Fruit fly (Drosophila melanogaster) whole organism, embryonic: Measurements from ENCODE around the gene Act79B.

Source experiments
- Adf1 ChIP-seq: fragments of 200-800 bp; sonication (Bioruptor generic); IDR thresholded peaks from 2 replicates; pipeline ENCODE4 v1.3.6; 2022; ENCODE audit warnings: missing biosample characterization, missing genetic modification characterization
- BEAF-32 ChIP-seq: fragments of 200-800 bp; sonication (Bioruptor generic); optimal IDR thresholded peaks from 3 replicates; lab custom pipeline; 2017; ENCODE audit warnings: missing biosample characterization, missing genetic modification characterization, mild to moderate bottlenecking, moderate library complexity, missing genetic modification reagents
- CG10431 ChIP-seq: fragments of 200-800 bp; sonication (Bioruptor generic); optimal IDR thresholded peaks from 3 replicates; lab custom pipeline; 2018; ENCODE audit warnings: missing biosample characterization, mild to moderate bottlenecking, missing genetic modification characterization
- CG10959 ChIP-seq: fragments of 200-800 bp; sonication (Bioruptor generic); IDR thresholded peaks from 2 replicates; pipeline ENCODE4 v1.3.6; 2022; ENCODE audit warnings: missing biosample characterization, missing genetic modification characterization
- CG11456 ChIP-seq: fragments of 200-800 bp; sonication (Bioruptor generic); IDR thresholded peaks from 3 replicates; pipeline ENCODE4 v1.3.6; 2022; ENCODE audit warnings: missing biosample characterization, missing genetic modification characterization
- CG1233 ChIP-seq: fragments of 200-800 bp; sonication (Bioruptor generic); optimal IDR thresholded peaks from 4 replicates; lab custom pipeline; 2018; ENCODE audit warnings: missing biosample characterization, mild to moderate bottlenecking, missing genetic modification characterization
- CG13296 ChIP-seq: fragments of 200-800 bp; sonication (Bioruptor generic); optimal IDR thresholded peaks from 3 replicates; lab custom pipeline; 2018; ENCODE audit warnings: missing biosample characterization, mild to moderate bottlenecking, missing genetic modification characterization
- CG13424 ChIP-seq: fragments of 200-800 bp; sonication (Bioruptor generic); optimal IDR thresholded peaks from 2 replicates; lab custom pipeline; 2019; ENCODE audit warnings: missing biosample characterization, mild to moderate bottlenecking, missing genetic modification characterization, moderate library complexity
- CG18011 ChIP-seq: fragments of 200-800 bp; sonication (Bioruptor generic); optimal IDR thresholded peaks from 2 replicates; lab custom pipeline; 2017; ENCODE audit warnings: missing biosample characterization, missing genetic modification characterization, mild to moderate bottlenecking, moderate library complexity, missing genotype
- CG3407 ChIP-seq: fragments of 200-800 bp; sonication (Bioruptor generic); optimal IDR thresholded peaks from 2 replicates; lab custom pipeline; 2018; ENCODE audit warnings: missing biosample characterization, mild to moderate bottlenecking, missing genetic modification characterization
- CG34376 ChIP-seq: fragments of 200-800 bp; sonication (Bioruptor generic); optimal IDR thresholded peaks from 2 replicates; lab custom pipeline; 2018; ENCODE audit warnings: missing biosample characterization, mild to moderate bottlenecking, missing genetic modification characterization
- CG3847 ChIP-seq: fragments of 200-800 bp; sonication (Bioruptor generic); IDR thresholded peaks from 2 replicates; pipeline ENCODE4 v1.3.6; 2022; ENCODE audit warnings: missing biosample characterization, missing genetic modification characterization
- CG3995 ChIP-seq: fragments of 200-800 bp; sonication (Bioruptor generic); optimal IDR thresholded peaks from 3 replicates; lab custom pipeline; 2016; ENCODE audit warnings: missing biosample characterization, missing genetic modification characterization
- CG42726 ChIP-seq: fragments of 200-800 bp; sonication (Bioruptor generic); IDR thresholded peaks from 2 replicates; pipeline ENCODE4 v1.3.6; 2022; ENCODE audit warnings: missing biosample characterization, missing genetic modification characterization; ENCODE audit not compliant: partially characterized antibody
- CG4282 ChIP-seq: fragments of 200-800 bp; sonication (Bioruptor generic); optimal IDR thresholded peaks from 2 replicates; lab custom pipeline; 2016; ENCODE audit warnings: missing biosample characterization, missing genetic modification characterization
- CG6175 ChIP-seq: fragments of 200-800 bp; sonication (Bioruptor generic); IDR thresholded peaks from 3 replicates; pipeline ENCODE4 v1.3.6; 2022; ENCODE audit warnings: missing biosample characterization, missing genetic modification characterization
- CG8388 ChIP-seq: fragments of 200-800 bp; sonication (Bioruptor generic); optimal IDR thresholded peaks from 2 replicates; lab custom pipeline; 2019; ENCODE audit warnings: missing biosample characterization, mild to moderate bottlenecking, missing genetic modification characterization, moderate library complexity
- CrebB ChIP-seq: fragments of 200-800 bp; sonication (Bioruptor generic); optimal IDR thresholded peaks from 3 replicates; lab custom pipeline; 2018; ENCODE audit warnings: missing biosample characterization, mild to moderate bottlenecking, missing genetic modification characterization
- Dek ChIP-seq: fragments of 200-800 bp; sonication (Bioruptor generic); optimal IDR thresholded peaks from 3 replicates; lab custom pipeline; 2019; ENCODE audit warnings: missing biosample characterization, mild to moderate bottlenecking, missing genetic modification characterization, moderate library complexity
- Dip3 ChIP-seq: fragments of 200-800 bp; sonication (Bioruptor generic); optimal IDR thresholded peaks from 3 replicates; lab custom pipeline; 2016; ENCODE audit warnings: missing biosample characterization, missing genetic modification characterization
- Dp ChIP-seq: fragments of 200-800 bp; sonication (Bioruptor generic); optimal IDR thresholded peaks from 2 replicates; lab custom pipeline; 2018; ENCODE audit warnings: missing biosample characterization, mild to moderate bottlenecking, missing genetic modification characterization, moderate library complexity
- Elba2 ChIP-seq: fragments of 200-800 bp; sonication (Bioruptor generic); optimal IDR thresholded peaks from 3 replicates; lab custom pipeline; 2016; ENCODE audit warnings: missing biosample characterization, missing genetic modification characterization
- H15 ChIP-seq: fragments of 200-800 bp; sonication (Bioruptor generic); IDR thresholded peaks from 3 replicates; pipeline ENCODE4 v1.3.6; 2022; ENCODE audit warnings: missing biosample characterization, missing genetic modification characterization
- Hey ChIP-seq: fragments of 200-800 bp; sonication (Bioruptor generic); optimal IDR thresholded peaks from 3 replicates; lab custom pipeline; 2018; ENCODE audit warnings: missing biosample characterization, mild to moderate bottlenecking, missing genetic modification characterization
- Hr3 ChIP-seq: fragments of 200-800 bp; sonication (Bioruptor generic); optimal IDR thresholded peaks from 3 replicates; lab custom pipeline; 2016; ENCODE audit warnings: missing biosample characterization, missing genetic modification characterization
- Myb ChIP-seq: fragments of 200-800 bp; sonication (Bioruptor generic); optimal IDR thresholded peaks from 2 replicates; lab custom pipeline; 2016; ENCODE audit warnings: missing biosample characterization, missing genetic modification characterization
- Nf-YB ChIP-seq: fragments of 200-800 bp; sonication (Bioruptor generic); optimal IDR thresholded peaks from 3 replicates; lab custom pipeline; 2019; ENCODE audit warnings: missing biosample characterization, mild to moderate bottlenecking, missing genetic modification characterization, moderate library complexity
- Opbp ChIP-seq: fragments of 200-800 bp; sonication (Bioruptor generic); IDR thresholded peaks from 3 replicates; pipeline ENCODE4 v1.3.6; 2022; ENCODE audit warnings: missing biosample characterization, missing genetic modification characterization; ENCODE audit not compliant: partially characterized antibody
- Scr ChIP-seq: fragments of 200-800 bp; sonication (Bioruptor generic); IDR thresholded peaks from 2 replicates; pipeline ENCODE4 v1.3.6; 2022; ENCODE audit warnings: missing biosample characterization, missing genetic modification characterization; ENCODE audit not compliant: partially characterized antibody
- Spps ChIP-seq: fragments of 200-800 bp; sonication (Bioruptor generic); optimal IDR thresholded peaks from 2 replicates; lab custom pipeline; 2018; ENCODE audit warnings: missing biosample characterization, mild to moderate bottlenecking, missing genetic modification characterization
- TFAM ChIP-seq: fragments of 200-800 bp; sonication (Bioruptor generic); optimal IDR thresholded peaks from 2 replicates; lab custom pipeline; 2017; ENCODE audit warnings: missing biosample characterization, missing genetic modification characterization, inconsistent platforms
- YL-1 ChIP-seq: fragments of 200-800 bp; sonication (Bioruptor generic); optimal IDR thresholded peaks from 3 replicates; lab custom pipeline; 2017; ENCODE audit warnings: missing biosample characterization, mild to moderate bottlenecking, missing genetic modification characterization
- ase ChIP-seq: fragments of 200-800 bp; sonication (Bioruptor generic); IDR thresholded peaks from 3 replicates; pipeline ENCODE4 v1.3.6; 2022; ENCODE audit warnings: missing biosample characterization, missing genetic modification characterization
- br ChIP-seq: fragments of >200 bp; optimal IDR thresholded peaks from 2 replicates; lab custom pipeline; 2017
- chm ChIP-seq: fragments of 200-800 bp; sonication (Bioruptor generic); IDR thresholded peaks from 2 replicates; pipeline ENCODE4 v1.3.6; 2022; ENCODE audit warnings: missing biosample characterization, missing genetic modification characterization
- dm ChIP-seq: fragments of 200-800 bp; sonication (Bioruptor generic); optimal IDR thresholded peaks from 3 replicates; lab custom pipeline; 2016; ENCODE audit warnings: missing biosample characterization, missing genetic modification characterization
- ems ChIP-seq: fragments of 200-800 bp; sonication (Bioruptor generic); optimal IDR thresholded peaks from 3 replicates; lab custom pipeline; 2016; ENCODE audit warnings: missing biosample characterization, missing genetic modification characterization
- fd3F ChIP-seq: fragments of 200-800 bp; sonication (Bioruptor generic); optimal IDR thresholded peaks from 2 replicates; lab custom pipeline; 2018; ENCODE audit warnings: missing biosample characterization, mild to moderate bottlenecking, missing genetic modification characterization, moderate library complexity
- gce ChIP-seq: fragments of 200-800 bp; sonication (Bioruptor generic); IDR thresholded peaks from 3 replicates; pipeline ENCODE4 v1.3.6; 2022; ENCODE audit warnings: missing biosample characterization, missing genetic modification characterization
- grn ChIP-seq: fragments of 200-800 bp; sonication (Bioruptor generic); optimal IDR thresholded peaks from 3 replicates; lab custom pipeline; 2017; ENCODE audit warnings: missing biosample characterization, missing genetic modification characterization
- insv ChIP-seq, 2 experiments: fragments of 200-800 bp; sonication (Bioruptor generic); optimal IDR thresholded peaks; 3 replicates each; lab custom pipeline; 2016 to 2018; ENCODE audit warnings: missing biosample characterization in 2 of 2, missing genetic modification characterization in 2 of 2
- mam ChIP-seq: fragments of 200-800 bp; sonication (Bioruptor generic); optimal IDR thresholded peaks from 3 replicates; lab custom pipeline; 2016; ENCODE audit warnings: missing biosample characterization, missing genetic modification characterization
- otp ChIP-seq: fragments of 200-800 bp; sonication (Bioruptor generic); IDR thresholded peaks from 3 replicates; pipeline ENCODE4, ENCODE4 v1.3.6; 2022; ENCODE audit warnings: missing biosample characterization, missing genetic modification characterization
- sens ChIP-seq: fragments of 200-800 bp; sonication (Bioruptor generic); peaks from one replicate; lab custom pipeline; 2016; ENCODE audit warnings: missing biosample characterization, missing genetic modification characterization
- sim ChIP-seq: fragments of 200-800 bp; sonication (Bioruptor generic); IDR thresholded peaks from 2 replicates; pipeline ENCODE4 v1.3.6; 2022; ENCODE audit warnings: missing biosample characterization, missing genetic modification characterization
- so ChIP-seq: fragments of 200-800 bp; sonication (Bioruptor generic); IDR thresholded peaks from 3 replicates; pipeline ENCODE4 v1.3.6; 2022; ENCODE audit warnings: missing biosample characterization, missing genetic modification characterization
- stwl ChIP-seq: fragments of 200-800 bp; sonication (Bioruptor generic); optimal IDR thresholded peaks from 3 replicates; lab custom pipeline; 2018; ENCODE audit warnings: missing biosample characterization, mild to moderate bottlenecking, missing genetic modification characterization, moderate library complexity
- ttk ChIP-seq: fragments of 200-800 bp; sonication (Bioruptor generic); IDR thresholded peaks from 2 replicates; pipeline ENCODE4 v2.1.2; 2022; ENCODE audit warnings: missing biosample characterization, missing genetic modification characterization
- unc-4 ChIP-seq: fragments of 200-800 bp; sonication (Bioruptor generic); IDR thresholded peaks from 2 replicates; pipeline ENCODE4 v1.3.6; 2022; ENCODE audit warnings: missing biosample characterization, missing genetic modification characterization; ENCODE audit not compliant: partially characterized antibody

The Act79B gene

DNA sequence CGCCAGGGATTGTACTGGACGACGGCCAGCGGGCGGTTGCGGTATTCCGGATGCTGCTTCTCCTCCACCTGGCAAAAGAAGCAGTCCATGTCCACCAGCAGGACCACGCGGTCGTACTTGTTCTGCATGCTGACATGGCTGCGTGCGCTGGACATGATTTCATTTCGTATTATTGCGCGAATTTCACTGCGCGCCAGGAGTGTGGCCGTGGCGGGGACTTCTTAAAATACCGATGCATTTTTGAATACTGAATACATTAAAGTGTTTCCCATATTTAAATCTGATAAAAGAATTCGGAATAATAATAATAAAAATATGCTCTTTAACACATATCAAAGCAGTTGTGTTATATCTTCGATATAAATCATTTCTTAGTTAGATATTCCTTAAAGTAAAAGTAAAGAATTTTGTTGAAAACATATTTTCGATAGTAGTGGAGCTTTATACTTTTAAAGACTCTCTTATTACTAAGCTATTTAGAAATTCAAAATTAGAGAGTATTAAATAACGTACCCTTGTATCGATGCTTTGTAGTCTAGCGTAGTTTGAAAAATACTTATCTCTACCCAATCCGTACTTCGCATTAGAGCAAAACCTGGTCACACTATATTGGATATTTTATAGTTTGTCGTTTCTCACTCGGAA is 43.3 kb upstream of the Act79B start, which contains the start of the genes PolH and CG14562 (continued):
- no peak for TF ChIP-seq ems
- TF ChIP-seq CG4282 (GFP tag; lab: Kevin White, UChicago): no peak
- TF ChIP-seq mam (GFP tag; lab: Kevin White, UChicago): no peak
- TF ChIP-seq otp (GFP tag; lab: Robert Waterston, UW): no peak
- no peak for TF ChIP-seq CG13424 (tag; lab: Kevin White, UChicago)
- TF ChIP-seq TFAM: no peak
- no peak for TF ChIP-seq br (lab: Kevin White, UChicago)
- no peak for TF ChIP-seq grn (GFP tag; lab: Kevin White, UChicago)
- TF ChIP-seq fd3F (GFP tag; lab: Kevin White, UChicago): no peak
- TF ChIP-seq insv (GFP tag; optimal IDR thresholded peaks at IDR 0.05; lab: Kevin White, UChicago): no peak
- no peak for TF ChIP-seq CG8388
- TF ChIP-seq CG13296 (GFP tag; lab: Kevin White, UChicago): no peak
- TF ChIP-seq Adf1 (GFP tag; lab: Robert Waterston, UW): no peak
- peak; percentile 38 for TF ChIP-seq Nf-YB (GFP tag; lab: Kevin White, UChicago)
- TF ChIP-seq CG3847 (GFP tag; lab: Robert Waterston, UW): no peak
- no peak for TF ChIP-seq chm
- TF ChIP-seq CG3995 (GFP tag; lab: Kevin White, UChicago): no peak
- TF ChIP-seq Hr3 (GFP tag; lab: Kevin White, UChicago): no peak
- no peak for TF ChIP-seq Myb (GFP tag; lab: Kevin White, UChicago)
- TF ChIP-seq Spps: no peak
- no peak for TF ChIP-seq dm
- TF ChIP-seq gce (GFP tag; lab: Robert Waterston, UW): no peak
- TF ChIP-seq CG10959 (GFP tag; lab: Robert Waterston, UW): no peak
- TF ChIP-seq CrebB (tag; lab: Kevin White, UChicago): no peak
- TF ChIP-seq YL-1 (GFP tag; lab: Kevin White, UChicago): no peak
- TF ChIP-seq CG11456 (GFP tag; lab: Robert Waterston, UW): no peak
- no peak for TF ChIP-seq CG18011 (GFP tag; lab: Kevin White, UChicago)
- TF ChIP-seq so (GFP tag; lab: Robert Waterston, UW): no peak
- TF ChIP-seq Opbp (GFP tag; lab: Robert Waterston, UW): 0 out of 3 replicates have a peak, but pooled peaks have one; percentile 23
- TF ChIP-seq ttk (GFP tag; lab: Robert Waterston, UW): no peak
- TF ChIP-seq Elba2 (GFP tag; lab: Kevin White, UChicago): no peak
- no peak for TF ChIP-seq CG3407 (GFP tag; lab: Kevin White, UChicago)
- TF ChIP-seq stwl (tag; lab: Kevin White, UChicago): peak; percentile 30
- no peak for TF ChIP-seq CG1233 (GFP tag; lab: Kevin White, UChicago)
- peak; percentile 72 for TF ChIP-seq Dp
- no peak for TF ChIP-seq sim (GFP tag; lab: Robert Waterston, UW)
- no peak for TF ChIP-seq Dek (tag; lab: Kevin White, UChicago)

- TF ChIP-seq CG6175 (GFP tag; lab: Robert Waterston, UW) (no peak), H15 (no peak), CG42726 (GFP tag; lab: Robert Waterston, UW) (0 out of 2 replicates have a peak, but pooled peaks have one; percentile 31), CG34376 (GFP tag; lab: Kevin White, UChicago) (peak; percentile 65), BEAF-32 (GFP tag; lab: Kevin White, UChicago) (peak; percentile 30), CG13296 (GFP tag; lab: Kevin White, UChicago) (peak; percentile 15), Scr (peak; percentile 29; the same call in 1 of the 2 replicates), sens (GFP tag; lab: Kevin White, UChicago) (peak; percentile 37), Hey (tag; lab: Kevin White, UChicago) (peak; percentile 91), CG10431 (GFP tag; lab: Kevin White, UChicago) (no peak), unc-4 (GFP tag; lab: Robert Waterston, UW) (peak; percentile 40; the same call in 1 of the 2 replicates), ase (GFP tag; lab: Robert Waterston, UW) (no peak), Dip3 (GFP tag; lab: Kevin White, UChicago) (no peak)
Measured at dm6 chr3L:21953028-21954016, 31.7 kb upstream of the Act79B start.
